Fruit fly (Drosophila melanogaster) Kc167 (cell line): ENCODE data around the gene Or83a.

Experiments
- Myc ChIP-seq: fragments of >200 bp; optimal IDR thresholded peaks from 2 replicates; lab custom pipeline; 2017; ENCODE audit warnings: missing external identifiers
- Sin3A ChIP-seq: fragments of >200 bp; optimal IDR thresholded peaks from 2 replicates; lab custom pipeline; 2018; ENCODE audit warnings: missing external identifiers
- h ChIP-seq: fragments of >200 bp; optimal IDR thresholded peaks from 3 replicates; lab custom pipeline; 2018; ENCODE audit warnings: missing external identifiers
- psq ChIP-seq: fragments of >200 bp; optimal IDR thresholded peaks from 2 replicates; lab custom pipeline; 2017; ENCODE audit warnings: missing external identifiers
- ttk ChIP-seq: sonication (Bioruptor generic); optimal IDR thresholded peaks from 2 replicates; lab custom pipeline; 2017; ENCODE audit warnings: missing external identifiers

DNA sequence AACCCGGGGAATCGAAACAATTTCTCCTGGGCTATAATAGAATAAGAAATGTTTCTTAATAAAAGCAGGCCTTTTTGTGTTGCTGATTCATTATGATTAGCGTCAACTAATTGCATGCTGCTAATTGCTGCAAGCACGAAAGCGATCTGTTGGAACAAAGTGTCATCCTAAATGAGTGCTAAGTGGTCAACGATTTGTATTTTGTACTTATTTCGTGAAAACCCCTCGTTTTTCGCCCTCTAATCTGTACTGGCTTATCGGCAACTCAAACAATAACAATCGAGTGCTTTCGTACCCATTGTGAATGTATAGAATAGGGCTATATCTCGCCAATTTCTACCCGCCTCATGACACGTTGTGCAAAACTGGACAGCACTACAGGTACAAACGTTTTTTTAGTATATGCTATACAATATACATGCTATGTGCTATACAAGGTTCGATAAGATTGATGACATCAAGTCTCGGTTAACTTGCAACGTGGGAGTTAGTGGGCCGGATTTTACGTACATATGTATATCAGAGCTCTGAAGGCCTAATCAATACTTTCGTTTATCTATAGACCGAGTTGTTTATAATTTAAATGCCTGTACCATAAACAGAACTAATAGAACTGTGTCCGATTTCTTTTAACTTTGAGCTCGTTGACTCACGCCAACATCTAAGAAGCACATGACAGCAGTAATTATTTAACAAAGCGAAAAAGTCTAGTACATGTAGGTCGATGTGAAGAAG is 34.3 kb downstream of the Or83a start:
- no peak for TF ChIP-seq ttk (lab: Kevin White, UChicago)
- TF ChIP-seq Sin3A = no peak
- no peak for TF ChIP-seq psq (lab: Kevin White, UChicago)
- no peak for TF ChIP-seq Myc (lab: Kevin White, UChicago)
- no peak for TF ChIP-seq h (lab: Kevin White, UChicago)
